Worm (Caenorhabditis elegans): ENCODE data around the gene cah-4.

- TF ChIP-seq C17E4.6 (GFP tag; IDR thresholded peaks at IDR 0.05) (no peak), snpc-1.1 (tag; optimal IDR thresholded peaks at IDR 0.05; ENCODE audit: insufficient read depth) (no peak), snpc-3.4 (tag; optimal IDR thresholded peaks at IDR 0.05) (no peak), him-1 (tag; optimal IDR thresholded peaks at IDR 0.05) (no peak), mel-28 (tag; optimal IDR thresholded peaks at IDR 0.05; ENCODE audit: borderline replicate concordance) (no peak), unc-62 (GFP tag; optimal IDR thresholded peaks at IDR 0.05) (no peak), nfya-1 (tag; optimal IDR thresholded peaks at IDR 0.05; ENCODE audit: borderline replicate concordance, insufficient read depth) (no peak), D2030.7 (GFP tag; IDR thresholded peaks at IDR 0.05) (no peak), ets-4 (GFP tag; optimal IDR thresholded peaks at IDR 0.05) (no peak)
Observed at ce11 chrX:13525094-13525493, 17.3 kb upstream of the cah-4 start.
